Worm (Caenorhabditis elegans) whole organism, L4/young adult: ENCODE measurements around the gene F36F12.1.

Experiments used
- W03F9.2 ChIP-seq: fragments of 150-350 bp; optimal IDR thresholded peaks from 2 replicates; lab custom pipeline; 2014; ENCODE audit warnings: missing biosample characterization, missing genetic modification characterization
- him-1 ChIP-seq: sonication (generic microtip); optimal IDR thresholded peaks from 2 replicates; lab custom pipeline; 2016; ENCODE audit warnings: missing genotype, missing genetic modification reagents, missing genetic modification characterization, missing compliant biosample characterization

- TF ChIP-seq W03F9.2 (tag; lab: Kevin White, UChicago) (no peak), him-1 (tag; lab: Kevin White, UChicago) (no peak)
Measured at ce11 chrV:2057324-2057723, 45.7 kb downstream of the F36F12.1 start, which contains the start of gene comt-3.
